Worm (Caenorhabditis elegans): ENCODE data around the gene srg-45.

DNA sequence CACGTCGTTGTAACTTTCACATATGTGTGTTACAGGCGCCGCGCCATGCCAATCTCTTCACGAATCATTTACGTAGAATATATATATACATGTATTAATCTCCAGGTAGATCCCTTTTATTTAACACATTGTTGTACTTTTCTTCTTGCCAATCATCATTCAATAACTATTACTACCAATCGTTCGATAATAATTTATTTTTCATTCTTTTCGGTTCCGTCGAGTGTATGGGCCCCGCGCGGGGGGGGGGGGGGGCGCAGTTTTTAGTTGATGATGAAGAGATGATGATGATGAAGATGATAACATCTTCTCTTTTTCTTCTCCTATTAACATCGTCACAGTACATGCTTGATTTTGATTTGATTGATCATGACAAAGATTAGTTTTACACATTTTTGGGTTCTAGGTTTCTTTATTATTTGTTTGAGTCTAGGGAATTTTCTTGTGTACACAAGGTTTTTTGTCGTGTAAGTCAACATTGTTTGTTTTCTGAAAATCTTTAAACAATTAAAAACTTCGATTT lies 8.0 kb upstream of the srg-45 start:
- TF ChIP-seq ceh-9 (tag; optimal IDR thresholded peaks at IDR 0.05) (no peak), jun-1 (tag; optimal IDR thresholded peaks at IDR 0.05) (no peak), nhr-77 (tag; optimal IDR thresholded peaks at IDR 0.05) (no peak), nfya-1 (tag; optimal IDR thresholded peaks at IDR 0.05; ENCODE audit: insufficient read depth) (no peak), tbx-2 (tag; optimal IDR thresholded peaks at IDR 0.05) (no peak), unc-62 (GFP tag; optimal IDR thresholded peaks at IDR 0.05) (no peak), nhr-12 (tag; optimal IDR thresholded peaks at IDR 0.05) (no peak), snpc-4 (tag; optimal IDR thresholded peaks at IDR 0.05) (no peak), nhr-76 (tag; optimal IDR thresholded peaks at IDR 0.05) (no peak), skn-1 (tag; optimal IDR thresholded peaks at IDR 0.05) (no peak), daf-12 (tag; optimal IDR thresholded peaks at IDR 0.05) (no peak)

Measured in whole organism, L3 larva.